Worm (Caenorhabditis elegans): ENCODE results near the gene grl-18.

Gene grl-18

DNA sequence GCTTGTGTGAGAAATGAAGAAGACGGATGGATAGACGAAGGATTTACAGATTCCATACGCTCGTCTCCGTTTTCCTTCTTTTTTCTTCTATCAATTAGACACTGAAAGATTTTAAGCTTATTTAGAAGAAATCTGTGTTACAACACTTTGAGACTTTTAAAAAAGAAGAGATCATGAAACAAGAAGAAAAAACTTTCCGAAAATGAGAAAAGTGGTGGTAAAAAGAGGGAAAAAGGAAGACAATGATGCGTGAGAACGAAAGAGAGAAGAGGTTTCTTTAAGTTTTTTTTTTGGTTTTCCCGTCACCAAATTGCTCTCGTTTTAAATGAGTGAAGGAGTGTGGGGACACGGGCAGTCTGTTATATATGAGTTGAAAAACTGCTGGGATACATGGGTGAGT, 35.1 kb downstream of the grl-18 start, which contains the start of gene glc-3:
Gene glc-3, minus strand, starts transcription at position 101 of the 400 bp plus-strand sequence.
- no peak for TF ChIP-seq lsy-2 (tag; optimal IDR thresholded peaks at IDR 0.05)
- TF ChIP-seq unc-39 (tag; optimal IDR thresholded peaks at IDR 0.05), result no peak
- TF ChIP-seq flh-1 (GFP tag; optimal IDR thresholded peaks at IDR 0.05), result no peak
- TF ChIP-seq ceh-39 (tag; optimal IDR thresholded peaks at IDR 0.05), result no peak
- TF ChIP-seq snpc-4 (tag; optimal IDR thresholded peaks at IDR 0.05), result no peak
- TF ChIP-seq nhr-12 (tag; optimal IDR thresholded peaks at IDR 0.05), result no peak
- no peak for TF ChIP-seq elt-1 (tag; optimal IDR thresholded peaks at IDR 0.05; ENCODE audit: borderline replicate concordance, insufficient read depth)
- TF ChIP-seq ham-2 (GFP tag; optimal IDR thresholded peaks at IDR 0.05), result no peak
- no peak for TF ChIP-seq ceh-83 (GFP tag; optimal IDR thresholded peaks at IDR 0.05)

DNA sequence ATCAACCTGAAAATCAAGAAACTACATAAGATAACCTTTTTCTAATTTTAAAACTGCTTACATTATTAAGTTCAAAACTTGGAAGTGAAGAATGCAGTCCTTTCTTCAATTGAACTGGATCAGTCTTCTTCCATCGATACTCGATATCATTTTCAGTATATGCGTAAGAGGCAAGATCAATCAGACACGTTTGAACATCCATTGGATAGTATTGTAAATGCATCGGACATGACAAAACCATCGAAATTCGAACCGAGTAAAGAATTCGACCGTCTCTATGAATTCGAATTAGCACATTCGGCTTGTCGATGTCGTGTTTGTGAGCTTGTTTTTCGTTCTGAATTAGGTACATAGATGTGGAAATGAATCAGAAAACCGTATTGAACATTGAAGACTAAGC, 37.9 kb downstream of the grl-18 start:
- TF ChIP-seq lsy-2 (tag; optimal IDR thresholded peaks at IDR 0.05) (no peak), ztf-11 (tag; optimal IDR thresholded peaks at IDR 0.05) (no peak)

DNA sequence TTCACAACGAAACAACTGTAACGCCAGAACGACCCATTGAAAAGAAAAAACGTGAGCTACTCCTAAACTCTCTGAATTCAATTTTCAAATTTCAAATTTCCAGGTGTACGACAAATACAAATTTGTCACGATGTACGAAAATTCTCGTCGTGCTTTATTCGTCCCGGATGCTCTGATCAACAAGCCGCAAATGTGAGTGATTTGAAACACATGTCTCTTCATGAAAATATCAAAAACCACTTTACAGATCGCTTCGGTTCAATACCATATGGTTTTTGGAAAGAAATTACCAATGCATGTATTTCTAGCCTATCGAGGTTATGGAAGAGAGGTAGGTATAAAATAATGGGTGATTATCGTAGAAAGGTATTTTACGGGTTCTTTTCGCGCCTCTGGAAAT, 41.6 kb downstream of the grl-18 start:
- no peak for TF ChIP-seq hlh-1 (tag; optimal IDR thresholded peaks at IDR 0.05)
- TF ChIP-seq sptf-1 (tag; optimal IDR thresholded peaks at IDR 0.05), result no peak
- no peak for TF ChIP-seq ceh-43 (GFP tag; optimal IDR thresholded peaks at IDR 0.05)
- TF ChIP-seq mep-1 (tag; optimal IDR thresholded peaks at IDR 0.05), result no peak
- no peak for TF ChIP-seq lin-32 (GFP tag; optimal IDR thresholded peaks at IDR 0.05)
- no peak for TF ChIP-seq nhr-76 (tag; optimal IDR thresholded peaks at IDR 0.05)
- TF ChIP-seq ceh-83 (GFP tag; optimal IDR thresholded peaks at IDR 0.05), result no peak
- TF ChIP-seq nhr-12 (tag; optimal IDR thresholded peaks at IDR 0.05), result no peak
- no peak for TF ChIP-seq tbx-8 (GFP tag; optimal IDR thresholded peaks at IDR 0.05)
- TF ChIP-seq ham-2 (GFP tag; optimal IDR thresholded peaks at IDR 0.05), result no peak
- TF ChIP-seq elt-3 (tag; optimal IDR thresholded peaks at IDR 0.05), result no peak
- TF ChIP-seq elt-1 (tag; optimal IDR thresholded peaks at IDR 0.05; ENCODE audit: borderline replicate concordance, insufficient read depth), result no peak
- no peak for TF ChIP-seq nhr-28 (tag; optimal IDR thresholded peaks at IDR 0.05)
- TF ChIP-seq pha-4 (tag; optimal IDR thresholded peaks at IDR 0.05), result no peak
- TF ChIP-seq lin-13 (tag; optimal IDR thresholded peaks at IDR 0.05), result no peak
- no peak for TF ChIP-seq drap-1 (GFP tag; optimal IDR thresholded peaks at IDR 0.05)
- no peak for TF ChIP-seq ztf-11 (tag; optimal IDR thresholded peaks at IDR 0.05)
- TF ChIP-seq cnd-1 (tag; optimal IDR thresholded peaks at IDR 0.05), result no peak
- no peak for TF ChIP-seq nhr-237 (tag; optimal IDR thresholded peaks at IDR 0.05)

- TF ChIP-seq sem-2 (GFP tag; optimal IDR thresholded peaks at IDR 0.05) (no peak), tbx-8 (GFP tag; optimal IDR thresholded peaks at IDR 0.05) (no peak), cnd-1 (tag; optimal IDR thresholded peaks at IDR 0.05) (no peak)
These were observed 42.8 kb downstream of the grl-18 start, which contains the start of gene F08F3.1 for ce11 chrV:5445839-5446238. Gene F08F3.1, plus strand, starts transcription at chrV:5446139.

DNA sequence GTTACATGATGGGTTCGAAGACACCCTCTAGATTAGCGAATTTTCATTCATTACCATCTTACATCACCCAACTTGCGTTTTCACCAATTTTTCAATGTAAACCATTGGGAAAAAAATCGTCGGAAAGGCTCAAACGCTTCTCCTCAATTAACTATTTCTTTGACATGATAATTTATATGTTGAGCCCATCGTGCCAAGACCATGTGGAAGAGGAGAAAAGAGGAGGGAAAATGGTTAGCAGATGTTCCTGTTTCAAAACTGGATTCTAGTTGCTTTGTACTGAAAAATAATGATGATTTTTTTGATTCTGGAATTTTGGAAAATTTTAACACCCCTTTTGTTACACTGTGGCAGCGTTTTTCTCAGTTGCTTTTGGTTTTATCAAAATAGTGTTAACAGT, 44.6 kb downstream of the grl-18 start:
- TF ChIP-seq snpc-4 (tag; optimal IDR thresholded peaks at IDR 0.05) (no peak), blmp-1 (tag; optimal IDR thresholded peaks at IDR 0.05) (no peak), nhr-28 (tag; optimal IDR thresholded peaks at IDR 0.05) (no peak), zip-8 (tag; optimal IDR thresholded peaks at IDR 0.05) (no peak), nhr-237 (tag; optimal IDR thresholded peaks at IDR 0.05) (no peak), hlh-1 (tag; optimal IDR thresholded peaks at IDR 0.05) (no peak), elt-1 (tag; optimal IDR thresholded peaks at IDR 0.05; ENCODE audit: borderline replicate concordance, insufficient read depth) (no peak), cnd-1 (tag; optimal IDR thresholded peaks at IDR 0.05) (no peak), sem-2 (GFP tag; optimal IDR thresholded peaks at IDR 0.05) (no peak), ceh-83 (GFP tag; optimal IDR thresholded peaks at IDR 0.05) (no peak)

- no peak for TF ChIP-seq ceh-43 (GFP tag; optimal IDR thresholded peaks at IDR 0.05)
- TF ChIP-seq bed-3 (GFP tag; optimal IDR thresholded peaks at IDR 0.05), result no peak
- no peak for TF ChIP-seq nhr-28 (tag; optimal IDR thresholded peaks at IDR 0.05)
- TF ChIP-seq nhr-2 (tag; optimal IDR thresholded peaks at IDR 0.05), result no peak
- TF ChIP-seq nhr-12 (tag; optimal IDR thresholded peaks at IDR 0.05), result no peak
- TF ChIP-seq lin-13 (tag; optimal IDR thresholded peaks at IDR 0.05), result no peak
- no peak for TF ChIP-seq blmp-1 (tag; optimal IDR thresholded peaks at IDR 0.05)
- TF ChIP-seq pha-4 (tag; optimal IDR thresholded peaks at IDR 0.05), result no peak
- no peak for TF ChIP-seq mep-1 (tag; optimal IDR thresholded peaks at IDR 0.05)
- no peak for TF ChIP-seq ztf-11 (tag; optimal IDR thresholded peaks at IDR 0.05)
- no peak for TF ChIP-seq mls-2 (tag; optimal IDR thresholded peaks at IDR 0.05)
- TF ChIP-seq snpc-4 (tag; optimal IDR thresholded peaks at IDR 0.05), result no peak
- TF ChIP-seq sem-2 (GFP tag; optimal IDR thresholded peaks at IDR 0.05), result no peak
- TF ChIP-seq hlh-1 (tag; optimal IDR thresholded peaks at IDR 0.05), result no peak
These were observed 46.3 kb downstream of the grl-18 start for ce11 chrV:5442366-5442765.

Measured in whole organism, mixed stage, embryonic.